Worm (Caenorhabditis elegans) whole organism, young adult: Measurements from ENCODE around the gene C52E4.12.

Source experiments
- B0019.2 ChIP-seq: fragments of 200-800 bp; sonication (Bioruptor generic); conservative IDR thresholded peaks from 2 replicates; pipeline ENCODE4 v1.3.6; 2022; ENCODE audit warnings: missing genetic modification reagents, missing genetic modification characterization, missing compliant biosample characterization
- C06A6.2 ChIP-seq: fragments of 200-800 bp; sonication (Bioruptor generic); conservative IDR thresholded peaks from 2 replicates; pipeline ENCODE4 v1.3.6; 2022; ENCODE audit warnings: missing genetic modification characterization, missing compliant biosample characterization
- F57A8.1 ChIP-seq: fragments of 200-800 bp; sonication (Bioruptor generic); optimal IDR thresholded peaks from 2 replicates; lab custom pipeline; 2018; ENCODE audit warnings: mild to moderate bottlenecking, missing genetic modification characterization, moderate library complexity, missing compliant biosample characterization
- F57C9.4 ChIP-seq: sonication (generic microtip); optimal IDR thresholded peaks from 2 replicates; lab custom pipeline; 2017; ENCODE audit warnings: mild to moderate bottlenecking, missing genetic modification characterization, missing compliant biosample characterization
- K12H6.12 ChIP-seq: fragments of 200-800 bp; sonication (Bioruptor generic); optimal IDR thresholded peaks from 2 replicates; lab custom pipeline; 2018; ENCODE audit warnings: mild to moderate bottlenecking, missing genetic modification characterization, missing compliant biosample characterization
- Y95B8A.8 ChIP-seq: fragments of 200-800 bp; sonication (Bioruptor generic); IDR thresholded peaks from 2 replicates; pipeline ENCODE4 v1.3.6; 2022; ENCODE audit warnings: missing genetic modification reagents, missing genetic modification characterization, missing compliant biosample characterization
- ama-1 ChIP-seq, 3 experiments: fragments of 150-350 bp in 1 of 3; sonication (generic microtip) in 2 of 3; optimal IDR thresholded peaks; 2 replicates each; lab custom pipeline; 2014 to 2018; ENCODE audit warnings: missing biosample characterization in 2 of 3, missing genetic modification characterization in 2 of 3, missing genetic modification reagents in 2 of 3
- aptf-2 ChIP-seq: fragments of 200-800 bp; sonication (Bioruptor generic); conservative IDR thresholded peaks from 2 replicates; pipeline ENCODE4 v1.3.6; 2022; ENCODE audit warnings: missing genetic modification reagents, missing genetic modification characterization, missing compliant biosample characterization
- bed-1 ChIP-seq: fragments of 200-800 bp; sonication (Bioruptor generic); IDR thresholded peaks from 2 replicates; pipeline ENCODE4 v1.3.6; 2022; ENCODE audit warnings: missing genetic modification reagents, missing genetic modification characterization, missing compliant biosample characterization
- ceh-40 ChIP-seq: fragments of 200-800 bp; sonication (Bioruptor generic); IDR thresholded peaks from 2 replicates; pipeline ENCODE4 v1.3.6; 2022; ENCODE audit warnings: missing genetic modification characterization, missing compliant biosample characterization
- ceh-91 ChIP-seq: fragments of 200-800 bp; sonication (Bioruptor generic); IDR thresholded peaks from 2 replicates; pipeline ENCODE4 v1.3.6; 2022; ENCODE audit warnings: missing genetic modification reagents, missing genetic modification characterization, missing compliant biosample characterization
- ekl-4 ChIP-seq: fragments of 200-800 bp; sonication (Bioruptor generic); IDR thresholded peaks from 2 replicates; pipeline ENCODE4 v1.3.6; 2022; ENCODE audit warnings: missing genetic modification reagents, missing genetic modification characterization, missing compliant biosample characterization
- gei-17 ChIP-seq: fragments of 200-800 bp; sonication (Bioruptor generic); optimal IDR thresholded peaks from 2 replicates; lab custom pipeline; 2018; ENCODE audit warnings: mild to moderate bottlenecking, missing genetic modification characterization, missing compliant biosample characterization
- hmg-20 ChIP-seq: fragments of 200-800 bp; sonication (Bioruptor generic); IDR thresholded peaks from 2 replicates; pipeline ENCODE4 v1.3.6; 2022; ENCODE audit warnings: missing genetic modification reagents, missing genetic modification characterization, missing compliant biosample characterization
- lag-1 ChIP-seq: fragments of 200-800 bp; sonication (Bioruptor generic); IDR thresholded peaks from 2 replicates; pipeline ENCODE4 v1.3.6; 2022; ENCODE audit warnings: missing genetic modification reagents, missing genetic modification characterization, missing compliant biosample characterization
- let-526 ChIP-seq: fragments of 200-800 bp; sonication (Bioruptor generic); IDR thresholded peaks from 2 replicates; pipeline ENCODE4 v1.3.6; 2022; ENCODE audit warnings: missing genetic modification reagents, missing genetic modification characterization, missing compliant biosample characterization
- lin-54 ChIP-seq: fragments of 200-800 bp; sonication (Bioruptor generic); optimal IDR thresholded peaks from 2 replicates; lab custom pipeline; 2018; ENCODE audit warnings: mild to moderate bottlenecking, missing genetic modification characterization, missing compliant biosample characterization
- lsl-1 ChIP-seq: fragments of 200-800 bp; sonication (Bioruptor generic); optimal IDR thresholded peaks from 2 replicates; lab custom pipeline; 2018; ENCODE audit warnings: mild to moderate bottlenecking, missing genetic modification characterization, moderate library complexity, missing compliant biosample characterization
- lsy-27 ChIP-seq: sonication (generic microtip); optimal IDR thresholded peaks from 2 replicates; lab custom pipeline; 2017; ENCODE audit warnings: missing genetic modification characterization, mild to moderate bottlenecking, missing compliant biosample characterization, antibody characterized with exemption, missing genotype, borderline replicate concordance; ENCODE audit not compliant: insufficient read depth
- mxl-1 ChIP-seq: sonication (generic microtip); optimal IDR thresholded peaks from 2 replicates; lab custom pipeline; 2016; ENCODE audit warnings: missing genetic modification characterization, missing compliant biosample characterization
- nfya-1 ChIP-seq: sonication (generic microtip); optimal IDR thresholded peaks from 2 replicates; lab custom pipeline; 2017; ENCODE audit warnings: antibody characterized with exemption, missing compliant biosample characterization, missing genetic modification characterization, borderline replicate concordance; ENCODE audit not compliant: insufficient read depth
- nfyb-1 ChIP-seq: fragments of 200-800 bp; sonication (Bioruptor generic); IDR thresholded peaks from 2 replicates; pipeline ENCODE4 v1.3.6; 2022; ENCODE audit warnings: missing genetic modification reagents, missing genetic modification characterization, missing compliant biosample characterization
- nhr-179 ChIP-seq: sonication (generic microtip); optimal IDR thresholded peaks from 2 replicates; lab custom pipeline; 2016; ENCODE audit warnings: mild to moderate bottlenecking, missing genetic modification characterization, missing compliant biosample characterization
- nhr-80 ChIP-seq: sonication (generic microtip); optimal IDR thresholded peaks from 2 replicates; lab custom pipeline; 2016; ENCODE audit warnings: missing genetic modification characterization, missing compliant biosample characterization
- nhr-90 ChIP-seq: sonication (generic microtip); optimal IDR thresholded peaks from 2 replicates; lab custom pipeline; 2016; ENCODE audit warnings: missing genotype, mild to moderate bottlenecking, missing genetic modification characterization, missing compliant biosample characterization
- pha-4 ChIP-seq: fragments of 150-350 bp; sonication (generic microtip); optimal IDR thresholded peaks from 2 replicates; lab custom pipeline; 2014; ENCODE audit warnings: missing biosample characterization, missing genetic modification reagents, missing genetic modification characterization
- rec-8 ChIP-seq, 2 experiments: sonication (generic microtip); optimal IDR thresholded peaks; 2 replicates each; lab custom pipeline; 2016; ENCODE audit warnings: mild to moderate bottlenecking in 2 of 2, missing genetic modification characterization in 2 of 2, missing genetic modification reagents in 2 of 2, missing genotype in 2 of 2, missing biosample characterization in 1 of 2, missing compliant biosample characterization in 1 of 2, moderate library complexity in 1 of 2
- sdz-38 ChIP-seq: sonication (generic microtip); optimal IDR thresholded peaks from 2 replicates; lab custom pipeline; 2016; ENCODE audit warnings: missing genotype, missing genetic modification characterization, missing compliant biosample characterization
- snpc-1.1 ChIP-seq: sonication (generic microtip); optimal IDR thresholded peaks from 2 replicates; lab custom pipeline; 2017; ENCODE audit warnings: missing genetic modification characterization, mild to moderate bottlenecking, missing compliant biosample characterization, antibody characterized with exemption, moderate library complexity, missing genotype, missing genetic modification reagents; ENCODE audit not compliant: insufficient read depth
- snpc-3.4 ChIP-seq: sonication (generic microtip); optimal IDR thresholded peaks from 2 replicates; lab custom pipeline; 2017; ENCODE audit warnings: missing genetic modification characterization, mild to moderate bottlenecking, missing compliant biosample characterization, antibody characterized with exemption, moderate library complexity, missing genotype, missing genetic modification reagents
- ztf-18 ChIP-seq: sonication (generic microtip); optimal IDR thresholded peaks from 2 replicates; lab custom pipeline; 2016; ENCODE audit warnings: missing genotype, mild to moderate bottlenecking, missing genetic modification characterization, missing compliant biosample characterization

Gene C52E4.12

DNA sequence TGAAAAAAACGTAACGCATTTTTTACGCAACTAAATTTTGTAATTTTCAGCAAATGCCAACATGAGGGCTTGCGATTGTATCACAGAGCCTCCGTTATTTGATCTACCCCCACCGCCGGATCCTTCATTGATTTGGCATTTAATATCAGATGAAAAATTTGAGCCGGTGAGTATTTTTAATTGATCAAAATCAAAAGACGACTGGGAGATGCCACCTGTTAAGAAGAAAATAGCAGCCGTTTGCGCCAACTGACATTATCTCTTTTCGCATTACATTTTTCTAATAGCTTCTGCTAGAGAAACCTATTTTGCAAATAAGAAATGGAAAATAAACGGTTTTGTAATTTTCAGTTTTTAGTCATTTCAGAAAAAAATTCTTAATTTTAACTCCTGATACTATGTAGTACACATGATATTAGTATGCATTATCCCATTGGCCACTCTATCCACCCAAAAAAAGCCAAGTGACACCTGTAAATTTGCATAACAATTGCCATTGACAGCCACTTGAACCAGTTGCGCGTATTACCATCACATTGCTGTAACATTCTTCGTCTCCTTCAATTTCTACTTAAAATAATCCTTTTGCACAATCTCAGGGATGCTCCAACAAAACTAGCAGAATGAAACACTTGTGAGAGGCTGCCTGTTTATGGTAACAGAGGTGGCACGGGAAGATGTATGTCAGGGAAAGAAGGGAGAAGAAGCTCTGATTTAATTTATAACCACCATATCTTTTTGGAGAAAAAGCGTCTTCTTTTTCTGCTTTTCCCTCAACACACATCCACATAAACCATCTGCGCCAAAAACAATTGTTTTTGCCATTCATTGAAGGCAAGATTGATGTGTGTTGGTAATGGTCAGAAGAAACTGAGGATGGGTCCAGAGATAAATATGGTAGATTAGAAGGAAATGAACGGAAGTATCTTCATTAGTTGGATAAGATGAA is 37.3 kb upstream of the C52E4.12 start, which contains the start of gene F58H1.5:
Gene F58H1.5 (plus strand): TSS at position 51 of the 949 bp plus-strand sequence.
- TF ChIP-seq nhr-80 (tag; lab: Kevin White, UChicago) (no peak), rec-8 (tag; optimal IDR thresholded peaks at IDR 0.05; lab: Kevin White, UChicago) (no peak), nhr-179 (tag; lab: Kevin White, UChicago) (no peak), K12H6.12 (tag; lab: Kevin White, UChicago) (no peak), sdz-38 (tag; lab: Kevin White, UChicago) (no peak), snpc-3.4 (tag; lab: Kevin White, UChicago) (no peak), snpc-1.1 (tag; lab: Kevin White, UChicago) (no peak), bed-1 (GFP tag; lab: Robert Waterston, UW) (no peak), C06A6.2 (no peak), F57A8.1 (GFP tag; lab: Kevin White, UChicago) (no peak), aptf-2 (GFP tag; lab: Robert Waterston, UW) (no peak), hmg-20 (no peak), ceh-40 (GFP tag; lab: Robert Waterston, UW) (no peak), B0019.2 (GFP tag; lab: Robert Waterston, UW) (no peak), ama-1 (optimal IDR thresholded peaks at IDR 0.05; lab: Kevin White, UChicago) (no peak), ama-1 (GFP tag; optimal IDR thresholded peaks at IDR 0.05; lab: Kevin White, UChicago) (no peak), lsy-27 (no peak), lag-1 (GFP tag; lab: Robert Waterston, UW) (no peak), ekl-4 (no peak), lin-54 (GFP tag; lab: Kevin White, UChicago) (no peak)
- TF ChIP-seq, all 124 proteins: peak for 0

DNA sequence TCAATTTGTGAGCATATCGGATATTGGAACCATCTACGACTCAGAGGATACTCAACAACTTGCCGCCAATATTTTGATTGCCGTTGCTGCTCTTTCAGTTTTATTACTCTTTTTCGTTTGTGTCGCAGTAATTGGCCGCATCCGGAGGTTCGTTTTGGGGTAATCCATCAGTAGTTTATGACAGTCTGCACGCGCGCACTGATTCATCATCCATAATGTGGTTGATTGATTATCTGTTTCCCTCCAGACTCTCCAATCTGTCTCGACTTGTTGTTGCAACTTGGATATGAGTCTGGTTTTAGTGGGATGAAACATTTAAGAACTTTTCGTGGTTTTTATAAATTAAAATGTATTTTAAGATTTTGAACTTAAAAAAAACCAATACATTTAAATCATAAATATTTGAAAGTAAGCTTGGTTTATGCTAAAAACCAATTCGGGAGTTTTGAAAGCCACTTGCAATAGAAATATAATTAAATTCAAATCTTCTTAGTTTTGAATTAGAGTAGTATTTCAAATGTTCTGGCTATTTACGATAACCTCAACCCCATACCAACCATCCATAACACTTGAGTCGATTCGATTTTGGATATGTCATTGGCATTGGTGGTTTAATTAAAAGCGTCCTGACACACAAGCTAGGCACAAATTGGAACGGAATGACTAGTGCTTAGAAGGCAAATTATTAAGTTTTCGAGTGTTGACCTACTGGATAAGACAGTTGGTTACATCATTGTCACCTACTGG is 35.7 kb upstream of the C52E4.12 start:
- no peak for TF ChIP-seq Y95B8A.8 (GFP tag; lab: Robert Waterston, UW)
- no peak for TF ChIP-seq ceh-91 (GFP tag; lab: Robert Waterston, UW)
- TF ChIP-seq nhr-179 (tag; lab: Kevin White, UChicago) = no peak
- TF ChIP-seq F57C9.4 = no peak
- TF ChIP-seq gei-17 (GFP tag; lab: Kevin White, UChicago) = no peak
- no peak for TF ChIP-seq pha-4 (tag; lab: Kevin White, UChicago)
- no peak for TF ChIP-seq nfyb-1 (GFP tag; lab: Robert Waterston, UW)
- TF ChIP-seq mxl-1 = no peak

- TF ChIP-seq ztf-18 (tag; lab: Kevin White, UChicago) = no peak
- no peak for TF ChIP-seq lsy-27
- TF ChIP-seq nhr-90 (tag; lab: Kevin White, UChicago) = no peak
- TF ChIP-seq sdz-38 (tag; lab: Kevin White, UChicago) = no peak
- no peak for TF ChIP-seq nfyb-1 (GFP tag; lab: Robert Waterston, UW)
- TF ChIP-seq lsl-1 = no peak
- TF ChIP-seq let-526 = no peak
- TF ChIP-seq Y95B8A.8 (GFP tag; lab: Robert Waterston, UW) = no peak
- TF ChIP-seq nfya-1 (tag; lab: Kevin White, UChicago) = no peak
- TF ChIP-seq, all 124 proteins: peak for 0
Measured at ce11 chrV:11960831-11961190, 35.2 kb upstream of the C52E4.12 start.
